Worm (Caenorhabditis elegans) whole organism, L3 larva: ENCODE measurements around the gene Y52E8A.2.

ENCODE experiments used
- R02D3.7 ChIP-seq: fragments of 150-350 bp; optimal IDR thresholded peaks from 2 replicates; lab custom pipeline; 2014; ENCODE audit warnings: missing biosample characterization, missing genetic modification characterization
- ZK546.5 ChIP-seq: sonication (generic microtip); optimal IDR thresholded peaks from 2 replicates; lab custom pipeline; 2017; ENCODE audit warnings: missing biosample characterization, missing genetic modification characterization
- aly-2 ChIP-seq: fragments of 150-350 bp; optimal IDR thresholded peaks from 2 replicates; lab custom pipeline; 2014; ENCODE audit warnings: missing biosample characterization, missing genetic modification characterization
- ama-1 ChIP-seq: fragments of 150-350 bp; optimal IDR thresholded peaks from 2 replicates; lab custom pipeline; 2018
- ceh-16 ChIP-seq: sonication (generic microtip); optimal IDR thresholded peaks from 2 replicates; lab custom pipeline; 2017; ENCODE audit warnings: missing biosample characterization, missing genetic modification characterization
- ceh-28 ChIP-seq: fragments of 150-350 bp; optimal IDR thresholded peaks from 2 replicates; lab custom pipeline; 2014; ENCODE audit warnings: missing biosample characterization, missing genetic modification reagents, missing genetic modification characterization
- ceh-82 ChIP-seq: fragments of 150-350 bp; optimal IDR thresholded peaks from 2 replicates; lab custom pipeline; 2014; ENCODE audit warnings: missing biosample characterization, missing genetic modification characterization
- ceh-9 ChIP-seq: sonication (generic microtip); optimal IDR thresholded peaks from 2 replicates; lab custom pipeline; 2018; ENCODE audit warnings: missing biosample characterization, missing genetic modification characterization
- daf-12 ChIP-seq: fragments of 150-350 bp; optimal IDR thresholded peaks from 2 replicates; lab custom pipeline; 2014; ENCODE audit warnings: missing biosample characterization, missing genetic modification reagents, missing genetic modification characterization
- egl-27 ChIP-seq: sonication (generic microtip); optimal IDR thresholded peaks from 4 replicates; lab custom pipeline; 2017; ENCODE audit warnings: missing biosample characterization, missing genetic modification reagents, missing genetic modification characterization
- egl-5 ChIP-seq: fragments of 150-350 bp; optimal IDR thresholded peaks from 2 replicates; lab custom pipeline; 2017; ENCODE audit warnings: missing biosample characterization, missing genetic modification reagents, missing genetic modification characterization, inconsistent platforms
- eor-1 ChIP-seq, 2 experiments: fragments of 150-350 bp; optimal IDR thresholded peaks; 2 replicates each; lab custom pipeline; 2014 to 2018; ENCODE audit warnings: missing biosample characterization in 2 of 2, missing genetic modification characterization in 2 of 2
- fkh-10 ChIP-seq: sonication (generic microtip); optimal IDR thresholded peaks from 2 replicates; lab custom pipeline; 2017; ENCODE audit warnings: missing biosample characterization, missing genetic modification reagents, missing genetic modification characterization
- fkh-2 ChIP-seq: fragments of 150-350 bp; optimal IDR thresholded peaks from 2 replicates; lab custom pipeline; 2014; ENCODE audit warnings: missing biosample characterization, missing genetic modification reagents, missing genetic modification characterization
- fos-1 ChIP-seq: fragments of 150-350 bp; optimal IDR thresholded peaks from 2 replicates; lab custom pipeline; 2014; ENCODE audit warnings: missing biosample characterization, missing genetic modification characterization
- jun-1 ChIP-seq: fragments of 150-350 bp; optimal IDR thresholded peaks from 2 replicates; lab custom pipeline; 2014; ENCODE audit warnings: missing biosample characterization, missing genetic modification reagents, missing genetic modification characterization
- lin-15B ChIP-seq: fragments of 150-350 bp; optimal IDR thresholded peaks from 2 replicates; lab custom pipeline; 2014; ENCODE audit warnings: missing biosample characterization, missing genetic modification characterization
- lin-39 ChIP-seq: fragments of 150-350 bp; optimal IDR thresholded peaks from 2 replicates; lab custom pipeline; 2018; ENCODE audit warnings: missing biosample characterization, missing genetic modification reagents, missing genetic modification characterization
- lsy-12 ChIP-seq: sonication (generic microtip); optimal IDR thresholded peaks from 2 replicates; lab custom pipeline; 2016; ENCODE audit warnings: mild to moderate bottlenecking, missing genetic modification characterization, missing compliant biosample characterization
- mdl-1 ChIP-seq: fragments of 150-350 bp; optimal IDR thresholded peaks from 2 replicates; lab custom pipeline; 2014; ENCODE audit warnings: missing biosample characterization, missing genetic modification characterization
- nfya-1 ChIP-seq: sonication (generic microtip); optimal IDR thresholded peaks from 2 replicates; lab custom pipeline; 2017; ENCODE audit warnings: missing genetic modification characterization, mild to moderate bottlenecking, missing compliant biosample characterization, antibody characterized with exemption, moderate library complexity; ENCODE audit not compliant: insufficient read depth
- nhr-11 ChIP-seq: fragments of 150-350 bp; optimal IDR thresholded peaks from 2 replicates; lab custom pipeline; 2014; ENCODE audit warnings: missing biosample characterization, missing genetic modification characterization
- nhr-237 ChIP-seq: fragments of 150-350 bp; optimal IDR thresholded peaks from 2 replicates; lab custom pipeline; 2014; ENCODE audit warnings: missing biosample characterization, missing genetic modification characterization
- nhr-25 ChIP-seq: sonication (generic microtip); optimal IDR thresholded peaks from 2 replicates; lab custom pipeline; 2017; ENCODE audit warnings: missing biosample characterization, missing genetic modification characterization
- nhr-28 ChIP-seq: fragments of 150-350 bp; optimal IDR thresholded peaks from 2 replicates; lab custom pipeline; 2014; ENCODE audit warnings: missing biosample characterization, missing genetic modification characterization
- nhr-43 ChIP-seq: sonication (generic microtip); optimal IDR thresholded peaks from 2 replicates; lab custom pipeline; 2016; ENCODE audit warnings: mild to moderate bottlenecking, missing genetic modification characterization, missing compliant biosample characterization; ENCODE audit not compliant: poor library complexity, severe bottlenecking
- nhr-67 ChIP-seq: fragments of 150-350 bp; optimal IDR thresholded peaks from 2 replicates; lab custom pipeline; 2014; ENCODE audit warnings: missing biosample characterization, missing genetic modification characterization
- nhr-76 ChIP-seq: fragments of 150-350 bp; sonication (generic microtip); optimal IDR thresholded peaks from 5 replicates; lab custom pipeline; 2014; ENCODE audit warnings: missing biosample characterization, missing genetic modification characterization
- nhr-77 ChIP-seq: fragments of 150-350 bp; optimal IDR thresholded peaks from 2 replicates; lab custom pipeline; 2014; ENCODE audit warnings: missing biosample characterization, missing genetic modification characterization
- pha-4 ChIP-seq: fragments of 150-350 bp; optimal IDR thresholded peaks from 2 replicates; lab custom pipeline; 2014; ENCODE audit warnings: missing biosample characterization, missing genetic modification reagents, missing genetic modification characterization
- pqm-1 ChIP-seq: fragments of 150-350 bp; optimal IDR thresholded peaks from 2 replicates; lab custom pipeline; 2017; ENCODE audit warnings: missing biosample characterization, missing genetic modification characterization, inconsistent platforms
- sea-2 ChIP-seq: fragments of 150-350 bp; sonication (generic microtip); optimal IDR thresholded peaks from 4 replicates; lab custom pipeline; 2014; ENCODE audit warnings: missing biosample characterization, missing genetic modification reagents, missing genetic modification characterization
- skn-1 ChIP-seq: fragments of 150-350 bp; optimal IDR thresholded peaks from 2 replicates; lab custom pipeline; 2014; ENCODE audit warnings: missing biosample characterization, missing genetic modification characterization
- snpc-4 ChIP-seq: fragments of 150-350 bp; optimal IDR thresholded peaks from 2 replicates; lab custom pipeline; 2014; ENCODE audit warnings: missing biosample characterization, missing genetic modification characterization
- tbx-2 ChIP-seq: sonication (generic microtip); optimal IDR thresholded peaks from 2 replicates; lab custom pipeline; 2016; ENCODE audit warnings: mild to moderate bottlenecking, missing genetic modification characterization, missing compliant biosample characterization
- unc-62 ChIP-seq: fragments of 150-350 bp; sonication (generic microtip); optimal IDR thresholded peaks from 4 replicates; lab custom pipeline; 2014; ENCODE audit warnings: missing biosample characterization, missing genetic modification reagents, missing genetic modification characterization

Y52E8A.2 gene

DNA sequence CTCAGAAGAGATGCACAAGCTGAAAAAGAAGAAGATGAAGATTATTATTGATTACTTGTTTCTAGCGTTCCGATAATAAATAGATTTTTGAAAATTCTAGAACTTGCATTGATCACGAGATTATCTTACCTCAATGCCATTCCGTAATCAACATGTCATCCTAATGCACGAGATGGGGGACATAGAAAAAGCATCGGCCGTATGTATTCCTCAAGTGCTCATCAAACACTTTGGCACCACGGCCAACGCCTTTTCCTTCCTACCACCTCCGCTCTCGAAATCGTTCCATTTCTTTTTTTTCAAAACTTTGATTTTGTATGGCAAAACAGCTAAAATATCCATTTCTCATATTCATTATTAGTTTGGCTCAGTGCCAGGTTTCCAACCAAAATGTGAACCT, 38.1 kb downstream of the Y52E8A.2 start, which contains the start of gene lat-2:
Gene lat-2 (plus strand): TSS at position 301 of the 400 bp plus-strand sequence.
- TF ChIP-seq nhr-43 = no peak
- TF ChIP-seq nhr-76 (tag; lab: Kevin White, UChicago) = no peak
- no peak for TF ChIP-seq eor-1 (tag; optimal IDR thresholded peaks at IDR 0.05; lab: Kevin White, UChicago)
- TF ChIP-seq nhr-237 = no peak
- TF ChIP-seq skn-1 (tag; lab: Kevin White, UChicago) = no peak
- no peak for TF ChIP-seq egl-5 (tag; lab: Kevin White, UChicago)
- TF ChIP-seq fos-1 (tag; lab: Kevin White, UChicago) = no peak
- TF ChIP-seq nhr-28 (tag; lab: Kevin White, UChicago) = no peak
- no peak for TF ChIP-seq ama-1
- TF ChIP-seq pqm-1 = no peak
- TF ChIP-seq ZK546.5 (tag; lab: Kevin White, UChicago) = no peak
- no peak for TF ChIP-seq lin-39 (tag; lab: Kevin White, UChicago)
- TF ChIP-seq ceh-82 (tag; lab: Kevin White, UChicago) = no peak
- no peak for TF ChIP-seq jun-1 (tag; lab: Kevin White, UChicago)
- TF ChIP-seq sea-2 (GFP tag; lab: Kevin White, UChicago) = no peak
- TF ChIP-seq aly-2 (tag; lab: Kevin White, UChicago) = no peak
- TF ChIP-seq fkh-10 (GFP tag; lab: Kevin White, UChicago) = no peak
- TF ChIP-seq lsy-12 (tag; lab: Kevin White, UChicago) = no peak
- TF ChIP-seq unc-62 (GFP tag; lab: Kevin White, UChicago) = no peak
- no peak for TF ChIP-seq ceh-28 (tag; lab: Kevin White, UChicago)

DNA sequence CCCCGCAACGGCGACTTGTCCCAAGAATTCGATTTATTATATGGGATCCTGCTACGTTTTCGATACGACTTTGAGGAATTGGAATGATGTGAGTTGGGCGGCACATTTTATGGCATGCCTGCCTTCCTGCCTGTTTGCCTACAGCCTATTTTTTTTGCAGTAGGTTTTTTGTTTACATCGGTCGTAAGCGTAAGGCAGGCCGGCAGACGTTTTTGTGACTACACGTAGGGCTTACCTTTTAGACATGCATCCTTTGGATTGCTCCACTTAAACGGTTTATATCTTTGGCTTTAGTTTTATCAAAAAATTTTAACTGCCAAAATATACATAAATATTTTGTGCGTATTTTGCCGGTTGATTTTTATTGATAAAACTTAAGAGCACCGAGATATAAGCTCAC, 38.6 kb downstream of the Y52E8A.2 start:
- no peak for TF ChIP-seq daf-12 (tag; lab: Kevin White, UChicago)
- TF ChIP-seq nfya-1 (tag; lab: Kevin White, UChicago) = no peak
- no peak for TF ChIP-seq lin-39 (tag; lab: Kevin White, UChicago)
- no peak for TF ChIP-seq ceh-28 (tag; lab: Kevin White, UChicago)
- no peak for TF ChIP-seq ceh-16
- TF ChIP-seq nhr-25 = no peak
- TF ChIP-seq nhr-28 (tag; lab: Kevin White, UChicago) = no peak
- TF ChIP-seq egl-27 (tag; lab: Kevin White, UChicago) = no peak
- no peak for TF ChIP-seq sea-2 (GFP tag; lab: Kevin White, UChicago)
- no peak for TF ChIP-seq nhr-11
- no peak for TF ChIP-seq snpc-4
- TF ChIP-seq ceh-9 = no peak

DNA sequence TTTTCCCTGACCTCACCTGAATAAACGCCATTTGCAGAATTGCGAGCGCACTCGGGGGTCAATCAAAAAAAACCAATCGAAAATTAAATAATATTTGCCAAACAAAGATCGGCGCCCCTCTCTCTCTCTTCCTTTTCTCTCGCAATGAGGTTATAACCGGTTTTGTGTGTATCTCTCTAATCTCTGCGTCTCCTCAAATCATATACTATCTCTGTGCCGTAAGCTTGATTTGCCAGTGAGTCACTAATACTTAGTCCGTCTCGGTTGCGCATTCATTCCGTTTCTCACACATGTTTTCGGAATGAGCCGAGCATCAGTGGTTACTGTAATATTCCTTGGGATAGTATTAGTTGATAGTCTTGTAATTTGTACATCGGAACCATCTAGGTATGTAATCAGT, 41.5 kb downstream of the Y52E8A.2 start:
- TF ChIP-seq ceh-9 (no peak), ZK546.5 (tag; lab: Kevin White, UChicago) (no peak), R02D3.7 (no peak), nhr-25 (peak; percentile 54), pha-4 (peak; percentile 41), tbx-2 (tag; lab: Kevin White, UChicago) (no peak), mdl-1 (tag; lab: Kevin White, UChicago) (no peak), ama-1 (no peak), nhr-77 (tag; lab: Kevin White, UChicago) (no peak), egl-27 (tag; lab: Kevin White, UChicago) (no peak), nhr-67 (tag; lab: Kevin White, UChicago) (no peak), daf-12 (tag; lab: Kevin White, UChicago) (no peak), nhr-43 (no peak), skn-1 (tag; lab: Kevin White, UChicago) (no peak), pqm-1 (no peak), nfya-1 (tag; lab: Kevin White, UChicago) (no peak), lin-15B (no peak)
- TF ChIP-seq, all 47 proteins: peak for 2

DNA sequence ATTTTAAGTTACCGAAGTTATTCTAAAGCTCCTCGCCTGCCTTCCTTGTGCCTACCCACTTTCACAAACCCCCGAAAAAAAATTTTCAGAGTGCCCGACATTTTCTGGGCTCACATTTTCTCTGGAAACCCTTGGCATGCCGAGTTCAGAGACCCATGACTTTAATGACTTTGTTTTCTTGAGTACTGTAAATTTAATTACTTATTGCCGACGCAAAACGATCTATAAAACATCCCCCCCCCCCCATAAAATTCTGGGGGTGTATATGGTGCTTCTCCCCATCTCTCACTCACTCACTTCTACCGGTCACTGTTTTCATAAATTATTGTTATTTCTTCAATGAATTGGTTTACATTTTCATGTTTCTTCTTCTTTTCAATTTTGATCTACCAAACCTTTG, 47.3 kb downstream of the Y52E8A.2 start, which contains the start of gene try-9:
Gene try-9 (plus strand): TSS at position 301 of the 400 bp plus-strand sequence.
- TF ChIP-seq fkh-2 (tag; lab: Kevin White, UChicago) (no peak), unc-62 (GFP tag; lab: Kevin White, UChicago) (no peak), nhr-77 (tag; lab: Kevin White, UChicago) (no peak)
